Worm (Caenorhabditis elegans): ENCODE results near the gene clec-88.

- TF ChIP-seq ama-1 (optimal IDR thresholded peaks at IDR 0.05) (no peak), sea-1 (GFP tag; conservative IDR thresholded peaks at IDR 0.05) (no peak), tbx-37 (GFP tag; conservative IDR thresholded peaks at IDR 0.05) (peak; percentile 38; the same call in 1 of the 2 replicates), flt-1 (GFP tag; IDR thresholded peaks at IDR 0.05) (no peak), B0310.2 (tag; optimal IDR thresholded peaks at IDR 0.05) (no peak), pes-1 (GFP tag; IDR thresholded peaks at IDR 0.05) (no peak), hmbx-1 (tag; optimal IDR thresholded peaks at IDR 0.05) (no peak), F13C5.2 (tag; optimal IDR thresholded peaks at IDR 0.05) (peak; percentile 52), ets-7 (tag; optimal IDR thresholded peaks at IDR 0.05) (no peak)
These were observed 17.7 kb downstream of the clec-88 start, which contains the start of gene F58F12.1 for ce11 chrII:6383183-6383695.

Data from whole organism, early embryonic.